Worm (Caenorhabditis elegans) whole organism, L2 larva: ENCODE results near the gene C16C4.17.

Experiments used
- C34F6.9 ChIP-seq: fragments of 150-350 bp; optimal IDR thresholded peaks from 2 replicates; lab custom pipeline; 2014; ENCODE audit warnings: missing biosample characterization, missing genetic modification characterization
- F13H6.1 ChIP-seq: sonication (generic microtip); optimal IDR thresholded peaks from 2 replicates; lab custom pipeline; 2016; ENCODE audit warnings: missing genetic modification characterization, missing compliant biosample characterization
- alr-1 ChIP-seq: fragments of 150-350 bp; optimal IDR thresholded peaks from 2 replicates; lab custom pipeline; 2014; ENCODE audit warnings: missing biosample characterization, missing genetic modification characterization
- aly-2 ChIP-seq: fragments of 150-350 bp; optimal IDR thresholded peaks from 2 replicates; lab custom pipeline; 2014; ENCODE audit warnings: missing biosample characterization, missing genetic modification characterization
- ama-1 ChIP-seq: fragments of 150-350 bp; optimal IDR thresholded peaks from 2 replicates; lab custom pipeline; 2018; ENCODE audit warnings: inconsistent platforms
- dmd-4 ChIP-seq: sonication (generic microtip); optimal IDR thresholded peaks from 2 replicates; lab custom pipeline; 2017; ENCODE audit warnings: missing biosample characterization, missing genetic modification characterization
- egl-27 ChIP-seq: sonication (generic microtip); optimal IDR thresholded peaks from 3 replicates; lab custom pipeline; 2017; ENCODE audit warnings: missing biosample characterization, missing genetic modification reagents, missing genetic modification characterization
- nhr-237 ChIP-seq: fragments of 150-350 bp; optimal IDR thresholded peaks from 2 replicates; lab custom pipeline; 2014; ENCODE audit warnings: missing biosample characterization, missing genetic modification characterization
- nhr-6 ChIP-seq: fragments of 150-350 bp; optimal IDR thresholded peaks from 2 replicates; lab custom pipeline; 2014; ENCODE audit warnings: missing biosample characterization, missing genetic modification characterization
- skn-1 ChIP-seq: sonication (generic microtip); optimal IDR thresholded peaks from 2 replicates; lab custom pipeline; 2017; ENCODE audit warnings: missing biosample characterization, missing genetic modification characterization
- snpc-4 ChIP-seq: fragments of 150-350 bp; optimal IDR thresholded peaks from 2 replicates; lab custom pipeline; 2014; ENCODE audit warnings: missing biosample characterization, missing genetic modification characterization
- unc-62 ChIP-seq: fragments of 150-350 bp; optimal IDR thresholded peaks from 2 replicates; lab custom pipeline; 2014; ENCODE audit warnings: missing biosample characterization, missing genetic modification reagents, missing genetic modification characterization

DNA sequence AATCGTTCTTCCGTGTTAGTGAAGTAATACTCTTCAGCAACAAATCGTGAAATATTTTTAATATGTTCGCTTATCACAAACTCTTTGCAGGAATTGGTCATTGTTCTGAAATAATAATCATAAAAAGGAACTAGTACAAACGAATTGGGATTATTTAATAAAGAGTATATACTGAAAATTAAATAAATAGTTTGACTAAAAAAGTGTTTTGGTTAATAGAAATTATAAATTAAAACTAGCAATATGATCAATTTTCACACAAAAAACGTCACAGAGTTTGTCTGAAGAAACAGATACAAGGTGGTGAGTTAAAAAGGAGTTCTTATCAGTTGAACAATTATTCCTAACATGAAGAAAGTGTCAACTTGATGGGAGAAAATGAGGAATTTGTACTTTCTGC, 18.3 kb downstream of the C16C4.17 start, which contains the start of gene math-5:
- TF ChIP-seq aly-2 (tag; lab: Kevin White, UChicago) (no peak), ama-1 (lab: Kevin White, UChicago) (no peak), unc-62 (no peak), nhr-237 (tag; lab: Kevin White, UChicago) (no peak), nhr-6 (tag; lab: Kevin White, UChicago) (no peak), C34F6.9 (tag; lab: Kevin White, UChicago) (no peak), F13H6.1 (no peak), snpc-4 (no peak), dmd-4 (tag; lab: Kevin White, UChicago) (no peak), alr-1 (tag; lab: Kevin White, UChicago) (no peak), skn-1 (no peak), egl-27 (tag; lab: Kevin White, UChicago) (no peak)
